Worm (Caenorhabditis elegans): Measurements from ENCODE around the gene F23B2.10.

- TF ChIP-seq elt-1 (tag; optimal IDR thresholded peaks at IDR 0.05; ENCODE audit: borderline replicate concordance, insufficient read depth) (no peak), pha-4 (tag; optimal IDR thresholded peaks at IDR 0.05) (no peak)
Observed at ce11 chrIV:9121545-9121944, 32.6 kb downstream of the F23B2.10 start.

Measured in whole organism, mixed stage, embryonic.